Fruit fly (Drosophila melanogaster): ENCODE data around the gene CG43091.

Gene CG43091

dm6 chr3R:22724149-22724973, 44.2 kb downstream of the CG43091 start, which contains the start of gene Irp-1A (continued):
- TF ChIP-seq tna (GFP tag; IDR thresholded peaks at IDR 0.05; ENCODE audit: partially characterized antibody) (peak; percentile 62), en (GFP tag; optimal IDR thresholded peaks at IDR 0.05) (no peak), Atf-2 (GFP tag; optimal IDR thresholded peaks at IDR 0.05) (no peak), sim (GFP tag; IDR thresholded peaks at IDR 0.05) (peak; percentile 8; the same call in 1 of the 2 replicates), Rfx (GFP tag; IDR thresholded peaks at IDR 0.05) (peak; percentile 86), CG14014 (GFP tag; IDR thresholded peaks at IDR 0.05) (peak; percentile 81), Dip2 (GFP tag; IDR thresholded peaks at IDR 0.05) (no peak), Sin3A (optimal IDR thresholded peaks at IDR 0.05) (peak; percentile 2), ind (GFP tag; optimal IDR thresholded peaks at IDR 0.05) (peak; percentile 58), oc (tag; optimal IDR thresholded peaks at IDR 0.05) (peak; percentile 78), Dbx (GFP tag; IDR thresholded peaks at IDR 0.05) (peak; percentile 76; the same call in 2 of the 3 replicates), chif (GFP tag; optimal IDR thresholded peaks at IDR 0.05) (no peak), CG31388 (GFP tag; optimal IDR thresholded peaks at IDR 0.05) (peak; percentile 31), p53 (GFP tag; optimal IDR thresholded peaks at IDR 0.05) (no peak), zfh1 (GFP tag; IDR thresholded peaks at IDR 0.05) (peak; percentile 51; the same call in 1 of the 3 replicates), Bteb2 (GFP tag; optimal IDR thresholded peaks at IDR 0.05) (no peak), CG12299 (tag; optimal IDR thresholded peaks at IDR 0.05) (peak; percentile 62), Sry-β (GFP tag; optimal IDR thresholded peaks at IDR 0.05) (peak; percentile 56), CG14441 (GFP tag; IDR thresholded peaks at IDR 0.05) (peak; percentile 64), HLH54F (GFP tag; optimal IDR thresholded peaks at IDR 0.05) (peak; percentile 22), vvl (GFP tag; IDR thresholded peaks at IDR 0.05) (peak; percentile 90), sc (optimal IDR thresholded peaks at IDR 0.05) (no peak), sc (GFP tag; optimal IDR thresholded peaks at IDR 0.05) (no peak), CG1024 (GFP tag; IDR thresholded peaks at IDR 0.05) (peak; percentile 38; the same call in 1 of the 2 replicates), phol (tag; optimal IDR thresholded peaks at IDR 0.05) (peak; percentile 81), Eip74EF (GFP tag; optimal IDR thresholded peaks at IDR 0.05) (peak in 1 of 2 experiments; percentile 73), tin (GFP tag; optimal IDR thresholded peaks at IDR 0.05) (peak; percentile 55), PHDP (tag; optimal IDR thresholded peaks at IDR 0.05) (peak; percentile 90), CG18476 (GFP tag; optimal IDR thresholded peaks at IDR 0.05) (peak; percentile 18), Chrac-16 (GFP tag; optimal IDR thresholded peaks at IDR 0.05) (peak; percentile 57), CG9215 (GFP tag; IDR thresholded peaks at IDR 0.05) (peak; percentile 42; the same call in 1 of the 2 replicates), NC2β (GFP tag; optimal IDR thresholded peaks at IDR 0.05) (no peak), Mrtf (GFP tag; IDR thresholded peaks at IDR 0.05) (peak; percentile 35; the same call in 1 of the 3 replicates), pan (optimal IDR thresholded peaks at IDR 0.05) (no peak), pan (GFP tag; optimal IDR thresholded peaks at IDR 0.05 in 1 of 2, IDR thresholded peaks at IDR 0.05 in 1 of 2) (peak in 1 of 2 experiments; percentile 84), fru (optimal IDR thresholded peaks at IDR 0.05) (no peak), CG12071 (GFP tag; optimal IDR thresholded peaks at IDR 0.05) (no peak), tio (GFP tag; optimal IDR thresholded peaks at IDR 0.05) (no peak), CG4424 (GFP tag; optimal IDR thresholded peaks at IDR 0.05) (peak; percentile 74), pum (GFP tag; optimal IDR thresholded peaks at IDR 0.05) (peak; percentile 7), CG14860 (GFP tag; IDR thresholded peaks at IDR 0.05; ENCODE audit: partially characterized antibody) (peak; percentile 56; the same call in 2 of the 3 replicates), cato (GFP tag; optimal IDR thresholded peaks at IDR 0.05; ENCODE audit: borderline replicate concordance) (no peak), CG11695 (GFP tag; IDR thresholded peaks at IDR 0.05) (peak; percentile 81), CG9609 (GFP tag; optimal IDR thresholded peaks at IDR 0.05) (peak; percentile 23), Rx (GFP tag; IDR thresholded peaks at IDR 0.05) (no peak), mld (GFP tag; IDR thresholded peaks at IDR 0.05; ENCODE audit: partially characterized antibody) (peak; percentile 58; the same call in 2 of the 3 replicates), CG18599 (GFP tag; optimal IDR thresholded peaks at IDR 0.05) (peak; percentile 77), jumu (GFP tag; optimal IDR thresholded peaks at IDR 0.05) (no peak), h (optimal IDR thresholded peaks at IDR 0.05) (no peak), gsb-n (tag; optimal IDR thresholded peaks at IDR 0.05) (peak; percentile 79)

All from whole organism, embryonic.